Worm (Caenorhabditis elegans): ENCODE results near the gene lbp-1.

The lbp-1 gene

ce11 chrX:3256784-3257493, 2.0 kb upstream of the lbp-1 start, which contains the start of gene lbp-3:
TSS of gene lbp-3 (plus strand) at chrX:3257372.
- TF ChIP-seq mxl-3 (GFP tag; optimal IDR thresholded peaks at IDR 0.05) (no peak), dmd-6 (GFP tag; IDR thresholded peaks at IDR 0.05) (peak; percentile 61), nhr-76 (tag; optimal IDR thresholded peaks at IDR 0.05) (no peak), ZK546.5 (tag; optimal IDR thresholded peaks at IDR 0.05) (no peak), F49E8.2 (tag; optimal IDR thresholded peaks at IDR 0.05; ENCODE audit: borderline replicate concordance) (no peak), mdl-1 (tag; optimal IDR thresholded peaks at IDR 0.05) (peak in 1 of 2 experiments; percentile 2), daf-8 (GFP tag; IDR thresholded peaks at IDR 0.05) (no peak), sdz-12 (GFP tag; optimal IDR thresholded peaks at IDR 0.05) (no peak), ztf-11 (tag; optimal IDR thresholded peaks at IDR 0.05) (no peak), madf-5 (GFP tag; IDR thresholded peaks at IDR 0.05) (no peak), lin-15B (tag; optimal IDR thresholded peaks at IDR 0.05) (no peak), rbr-2 (tag; optimal IDR thresholded peaks at IDR 0.05) (no peak), F26F4.8 (GFP tag; conservative IDR thresholded peaks at IDR 0.05) (no peak), nhr-111 (GFP tag; optimal IDR thresholded peaks at IDR 0.05) (no peak), arid-1 (GFP tag; conservative IDR thresholded peaks at IDR 0.05) (no peak), egl-27 (tag; optimal IDR thresholded peaks at IDR 0.05) (no peak), nhr-237 (tag; optimal IDR thresholded peaks at IDR 0.05) (no peak), lir-3 (tag; optimal IDR thresholded peaks at IDR 0.05) (no peak), fos-1 (tag; optimal IDR thresholded peaks at IDR 0.05) (no peak), mdt-29 (GFP tag; IDR thresholded peaks at IDR 0.05) (no peak), nhr-6 (tag; optimal IDR thresholded peaks at IDR 0.05) (no peak), ceh-44 (GFP tag; IDR thresholded peaks at IDR 0.05) (no peak), hlh-11 (tag; optimal IDR thresholded peaks at IDR 0.05) (peak; percentile 78), T26A8.4 (GFP tag; IDR thresholded peaks at IDR 0.05) (no peak), ceh-82 (tag; optimal IDR thresholded peaks at IDR 0.05) (no peak), aha-1 (tag) (no peak), madf-9 (GFP tag; conservative IDR thresholded peaks at IDR 0.05) (no peak), pqm-1 (tag; optimal IDR thresholded peaks at IDR 0.05) (peak; percentile 98), ceh-28 (tag; optimal IDR thresholded peaks at IDR 0.05) (no peak), mep-1 (tag; optimal IDR thresholded peaks at IDR 0.05) (peak; percentile 24), daf-19 (GFP tag; conservative IDR thresholded peaks at IDR 0.05) (no peak), dmd-8 (GFP tag; IDR thresholded peaks at IDR 0.05) (no peak), nhr-48 (tag; optimal IDR thresholded peaks at IDR 0.05) (peak; percentile 32), spr-3 (GFP tag; optimal IDR thresholded peaks at IDR 0.05) (no peak), pha-4 (GFP tag; IDR thresholded peaks at IDR 0.05) (no peak), pha-4 (tag; optimal IDR thresholded peaks at IDR 0.05) (no peak), fkh-10 (GFP tag; optimal IDR thresholded peaks at IDR 0.05) (no peak), nhr-102 (tag; optimal IDR thresholded peaks at IDR 0.05) (peak; percentile 90), lin-29 (GFP tag; IDR thresholded peaks at IDR 0.05) (no peak), F37D6.2 (tag; optimal IDR thresholded peaks at IDR 0.05) (no peak), zip-11 (GFP tag; IDR thresholded peaks at IDR 0.05) (no peak), set-16 (GFP tag; IDR thresholded peaks at IDR 0.05) (no peak), mes-2 (tag; optimal IDR thresholded peaks at IDR 0.05; ENCODE audit: poor library complexity, severe bottlenecking) (no peak), nhr-41 (GFP tag; IDR thresholded peaks at IDR 0.05) (no peak), zfp-3 (GFP tag; conservative IDR thresholded peaks at IDR 0.05) (no peak), egl-43 (GFP tag; IDR thresholded peaks at IDR 0.05) (no peak), dve-1 (tag; optimal IDR thresholded peaks at IDR 0.05; ENCODE audit: insufficient read depth) (peak; percentile 83), ama-1 (optimal IDR thresholded peaks at IDR 0.05) (no peak), unc-39 (tag; optimal IDR thresholded peaks at IDR 0.05) (no peak), cey-2 (tag; optimal IDR thresholded peaks at IDR 0.05; ENCODE audit: borderline replicate concordance, insufficient read depth) (no peak), R02D3.7 (tag; optimal IDR thresholded peaks at IDR 0.05) (no peak)
